Worm (Caenorhabditis elegans) whole organism, young adult: ENCODE results near the gene pnc-1.

Source experiments
- B0035.1 ChIP-seq: sonication (generic microtip); optimal IDR thresholded peaks from 2 replicates; lab custom pipeline; 2016; ENCODE audit warnings: missing genetic modification characterization, mild to moderate bottlenecking, missing compliant biosample characterization, missing genotype, missing genetic modification reagents
- F55B11.4 ChIP-seq: sonication (generic microtip); optimal IDR thresholded peaks from 2 replicates; lab custom pipeline; 2016; ENCODE audit warnings: missing compliant biosample characterization, missing genetic modification characterization, borderline replicate concordance; ENCODE audit not compliant: insufficient read depth
- cebp-2 ChIP-seq: fragments of 200-800 bp; sonication (Bioruptor generic); IDR thresholded peaks from 2 replicates; pipeline ENCODE4 v1.3.6; 2022; ENCODE audit warnings: missing genetic modification characterization, missing compliant biosample characterization
- dpl-1 ChIP-seq: fragments of 150-350 bp; optimal IDR thresholded peaks from 2 replicates; lab custom pipeline; 2014; ENCODE audit warnings: missing biosample characterization, missing genetic modification reagents, missing genetic modification characterization
- pha-4 ChIP-seq: fragments of 150-350 bp; sonication (generic microtip); optimal IDR thresholded peaks from 2 replicates; lab custom pipeline; 2014; ENCODE audit warnings: missing biosample characterization, missing genetic modification reagents, missing genetic modification characterization
- sea-2 ChIP-seq: fragments of 200-800 bp; sonication (Bioruptor generic); IDR thresholded peaks from 2 replicates; pipeline ENCODE4 v1.3.6; 2022; ENCODE audit warnings: missing genetic modification characterization, missing compliant biosample characterization
- snpc-4 ChIP-seq, 5 experiments: fragments of 150-350 bp in 1 of 5; sonication (generic microtip) in 4 of 5; optimal IDR thresholded peaks; 2 replicates each; lab custom pipeline; 2014 to 2018; ENCODE audit warnings: missing genetic modification characterization in 5 of 5, missing biosample characterization in 3 of 5, antibody characterized with exemption in 2 of 5, mild to moderate bottlenecking in 2 of 5, missing compliant biosample characterization in 2 of 5, missing genotype in 2 of 5, moderate library complexity in 2 of 5, missing genetic modification reagents in 1 of 5

- TF ChIP-seq cebp-2 (no peak), sea-2 (no peak), snpc-4 (GFP tag; optimal IDR thresholded peaks at IDR 0.05; lab: Kevin White, UChicago) (no peak), snpc-4 (tag; optimal IDR thresholded peaks at IDR 0.05; lab: Kevin White, UChicago) (no peak), F55B11.4 (no peak), pha-4 (tag; lab: Kevin White, UChicago) (no peak), B0035.1 (tag; lab: Kevin White, UChicago) (no peak), dpl-1 (no peak)
Observed at ce11 chrIV:175698-176097, 8.6 kb upstream of the pnc-1 start.
